Worm (Caenorhabditis elegans) whole organism, midembryonic: Measurements from ENCODE around the gene ZK105.3.

ENCODE experiments used
- T22C8.4 ChIP-seq: fragments of 200-800 bp; sonication (Bioruptor generic); IDR thresholded peaks from 2 replicates; pipeline ENCODE4 v1.3.6; 2022; ENCODE audit warnings: missing genetic modification characterization, missing compliant biosample characterization
- cog-1 ChIP-seq: sonication (generic microtip); optimal IDR thresholded peaks from 2 replicates; lab custom pipeline; 2016; ENCODE audit warnings: missing genetic modification characterization, missing compliant biosample characterization
- flt-1 ChIP-seq: fragments of 200-800 bp; sonication (Bioruptor generic); IDR thresholded peaks from 2 replicates; pipeline ENCODE4 v1.3.6; 2022; ENCODE audit warnings: missing genetic modification characterization, missing compliant biosample characterization
- klf-2 ChIP-seq: fragments of 200-800 bp; sonication (Bioruptor generic); conservative IDR thresholded peaks from 2 replicates; pipeline ENCODE4 v1.3.6; 2022; ENCODE audit warnings: missing genetic modification reagents, missing genetic modification characterization, missing compliant biosample characterization
- med-1 ChIP-seq: sonication (generic microtip); optimal IDR thresholded peaks from 2 replicates; lab custom pipeline; 2017; ENCODE audit warnings: missing genetic modification characterization, mild to moderate bottlenecking, missing compliant biosample characterization, antibody characterized with exemption, missing genetic modification reagents; ENCODE audit not compliant: insufficient read depth
- ref-1 ChIP-seq: fragments of 200-800 bp; sonication (Bioruptor generic); conservative IDR thresholded peaks from 2 replicates; pipeline ENCODE4 v1.3.6; 2022; ENCODE audit warnings: missing genetic modification reagents, missing genetic modification characterization, missing compliant biosample characterization
- tab-1 ChIP-seq: fragments of 200-800 bp; sonication (Bioruptor generic); IDR thresholded peaks from 2 replicates; pipeline ENCODE4 v1.3.6; 2022; ENCODE audit warnings: missing genetic modification characterization, missing compliant biosample characterization
- ztf-23 ChIP-seq: fragments of 200-800 bp; sonication (Bioruptor generic); IDR thresholded peaks from 2 replicates; pipeline ENCODE4 v1.3.6; 2022; ENCODE audit warnings: missing genetic modification reagents, missing genetic modification characterization, missing compliant biosample characterization
- ztf-29 ChIP-seq: fragments of 200-800 bp; sonication (Bioruptor generic); IDR thresholded peaks from 2 replicates; pipeline ENCODE4 v1.3.6; 2022; ENCODE audit warnings: missing genetic modification reagents, missing genetic modification characterization, missing compliant biosample characterization

ce11 chrV:7696842-7697241, at the start of gene ZK105.3:
- no peak for TF ChIP-seq T22C8.4 (GFP tag; lab: Robert Waterston, UW)
- no peak for TF ChIP-seq cog-1
- TF ChIP-seq med-1, result no peak
- TF ChIP-seq tab-1 (GFP tag; lab: Robert Waterston, UW), result no peak
- no peak for TF ChIP-seq ref-1
- TF ChIP-seq ztf-29 (GFP tag; lab: Robert Waterston, UW), result no peak
- no peak for TF ChIP-seq klf-2 (GFP tag; lab: Robert Waterston, UW)
- TF ChIP-seq ztf-23 (GFP tag; lab: Robert Waterston, UW), result no peak
- no peak for TF ChIP-seq flt-1 (GFP tag; lab: Robert Waterston, UW)
